Worm (Caenorhabditis elegans): Measurements from ENCODE around the gene cest-34.
A peak's percentile ranks its signal among the peaks of the same experiment; 100 is the strongest.

The cest-34 gene

ce11 chrV:6656451-6657115, 20.0 kb upstream of the cest-34 start, which contains the start of gene snb-1 (continued):
- no peak for TF ChIP-seq ZK546.5 (tag; optimal IDR thresholded peaks at IDR 0.05)
- TF ChIP-seq unc-62 (GFP tag; optimal IDR thresholded peaks at IDR 0.05 in 1 of 2), result peak in 1 of 2 experiments; percentile 95
- TF ChIP-seq unc-62 (tag; optimal IDR thresholded peaks at IDR 0.05), result no peak
- TF ChIP-seq dmd-9 (GFP tag; IDR thresholded peaks at IDR 0.05), result no peak
- TF ChIP-seq daf-16 (GFP tag; optimal IDR thresholded peaks at IDR 0.05), result no peak
- peak; percentile 44 for TF ChIP-seq daf-16 (tag; optimal IDR thresholded peaks at IDR 0.05)
- no peak for TF ChIP-seq Y105C5A.15 (GFP tag; IDR thresholded peaks at IDR 0.05)
- TF ChIP-seq ceh-28 (tag; optimal IDR thresholded peaks at IDR 0.05), result peak; percentile 79
- no peak for TF ChIP-seq jun-1 (tag; optimal IDR thresholded peaks at IDR 0.05)
- TF ChIP-seq mxl-3 (GFP tag; optimal IDR thresholded peaks at IDR 0.05), result peak; percentile 24
- peak; percentile 70 for TF ChIP-seq mes-2 (tag; optimal IDR thresholded peaks at IDR 0.05; ENCODE audit: poor library complexity, severe bottlenecking)
- peak; percentile 40 for TF ChIP-seq ama-1 (optimal IDR thresholded peaks at IDR 0.05)
- TF ChIP-seq spr-3 (GFP tag; optimal IDR thresholded peaks at IDR 0.05), result no peak
- peak; percentile 5 for TF ChIP-seq nhr-102 (tag; optimal IDR thresholded peaks at IDR 0.05)
- TF ChIP-seq gei-8 (GFP tag; optimal IDR thresholded peaks at IDR 0.05), result no peak
- TF ChIP-seq dmd-6 (GFP tag; IDR thresholded peaks at IDR 0.05), result peak; percentile 23; the same call in 1 of the 2 replicates
- no peak for TF ChIP-seq Y5F2A.4 (GFP tag; optimal IDR thresholded peaks at IDR 0.05)
- peak; percentile 13 for TF ChIP-seq dve-1 (tag; optimal IDR thresholded peaks at IDR 0.05; ENCODE audit: insufficient read depth)
- TF ChIP-seq sdz-12 (GFP tag; optimal IDR thresholded peaks at IDR 0.05), result no peak
- TF ChIP-seq ctbp-1 (GFP tag; IDR thresholded peaks at IDR 0.05), result no peak
- TF ChIP-seq spr-1 (tag; optimal IDR thresholded peaks at IDR 0.05), result no peak
- TF ChIP-seq nhr-25 (tag; optimal IDR thresholded peaks at IDR 0.05; ENCODE audit: borderline replicate concordance, insufficient read depth), result peak; percentile 74
- peak; percentile 26 for TF ChIP-seq rbr-2 (tag; optimal IDR thresholded peaks at IDR 0.05)
- TF ChIP-seq tag-97 (GFP tag; IDR thresholded peaks at IDR 0.05), result no peak
- TF ChIP-seq nhr-6 (tag; optimal IDR thresholded peaks at IDR 0.05), result peak; percentile 34
- TF ChIP-seq hif-1 (tag; optimal IDR thresholded peaks at IDR 0.05), result peak in 1 of 2 experiments; percentile 21
- TF ChIP-seq nhr-48 (tag; optimal IDR thresholded peaks at IDR 0.05), result peak; percentile 38
- peak; percentile 22 for TF ChIP-seq nhr-11 (tag; optimal IDR thresholded peaks at IDR 0.05)
- TF ChIP-seq ztf-11 (tag; optimal IDR thresholded peaks at IDR 0.05), result no peak
- TF ChIP-seq F37D6.2 (tag; optimal IDR thresholded peaks at IDR 0.05), result peak; percentile 11
- TF ChIP-seq ces-1 (GFP tag; optimal IDR thresholded peaks at IDR 0.05), result no peak
- no peak for TF ChIP-seq lin-29 (GFP tag; IDR thresholded peaks at IDR 0.05)
- peak in 1 of 2 experiments; percentile 34 for TF ChIP-seq mdl-1 (tag; optimal IDR thresholded peaks at IDR 0.05)
- TF ChIP-seq nhr-10 (tag; optimal IDR thresholded peaks at IDR 0.05), result no peak
- no peak for TF ChIP-seq nhr-77 (tag; optimal IDR thresholded peaks at IDR 0.05)

DNA sequence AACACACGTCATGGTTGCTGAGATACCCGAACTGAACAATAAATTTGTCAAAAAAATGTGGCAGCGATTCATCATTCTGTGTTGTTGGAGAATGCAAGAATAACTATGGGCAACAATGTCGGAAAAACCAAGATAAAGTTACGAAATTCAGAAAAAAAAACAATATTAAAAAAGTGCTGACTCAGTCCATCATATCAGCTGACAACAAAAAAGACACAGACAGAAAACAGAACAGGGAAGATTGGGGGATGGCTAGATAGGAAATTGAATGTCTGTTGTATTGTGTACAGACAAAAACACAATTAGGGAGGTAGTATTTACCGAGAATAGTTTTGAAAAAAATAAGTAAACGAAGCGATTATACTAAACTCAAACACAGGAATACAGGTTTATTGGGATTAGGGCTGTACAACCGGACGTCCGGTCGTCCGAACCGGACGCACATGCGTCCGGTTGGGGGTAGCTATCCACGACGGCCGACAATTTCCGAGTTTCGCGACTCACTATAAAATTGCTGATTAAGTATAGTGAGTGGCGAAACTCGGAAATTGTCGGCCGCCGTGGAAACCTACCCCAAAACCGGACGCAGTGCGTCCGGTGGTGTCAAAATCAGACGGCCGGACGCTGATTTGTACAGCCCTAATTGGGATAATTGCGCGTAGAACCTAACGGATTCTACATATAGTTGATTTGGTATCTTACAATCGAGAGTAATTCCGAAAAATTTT, 18.9 kb upstream of the cest-34 start:
- no peak for TF ChIP-seq nhr-76 (tag; optimal IDR thresholded peaks at IDR 0.05)
- TF ChIP-seq php-3 (GFP tag; IDR thresholded peaks at IDR 0.05), result no peak
- 0 out of 2 replicates have a peak, but pooled peaks have one; percentile 11 for TF ChIP-seq Y48G9A.11 (GFP tag; IDR thresholded peaks at IDR 0.05)
- no peak for TF ChIP-seq lin-38 (GFP tag; IDR thresholded peaks at IDR 0.05)
- no peak for TF ChIP-seq unc-39 (tag; optimal IDR thresholded peaks at IDR 0.05)
- TF ChIP-seq fos-1 (tag; optimal IDR thresholded peaks at IDR 0.05), result no peak
- TF ChIP-seq lin-15B (tag; optimal IDR thresholded peaks at IDR 0.05), result no peak
- TF ChIP-seq T20F7.1 (GFP tag; optimal IDR thresholded peaks at IDR 0.05), result peak; percentile 22
- TF ChIP-seq ZK546.5 (tag; optimal IDR thresholded peaks at IDR 0.05), result no peak
- TF ChIP-seq mep-1 (tag; optimal IDR thresholded peaks at IDR 0.05), result no peak
- no peak for TF ChIP-seq egl-27 (tag; optimal IDR thresholded peaks at IDR 0.05)
- no peak for TF ChIP-seq daf-8 (GFP tag; IDR thresholded peaks at IDR 0.05)
- no peak for TF ChIP-seq fkh-10 (GFP tag; optimal IDR thresholded peaks at IDR 0.05)
- no peak for TF ChIP-seq nhr-25 (tag; optimal IDR thresholded peaks at IDR 0.05; ENCODE audit: borderline replicate concordance, insufficient read depth)
- peak; percentile 22 for TF ChIP-seq nhr-28 (tag; optimal IDR thresholded peaks at IDR 0.05)
- no peak for TF ChIP-seq ceh-28 (tag; optimal IDR thresholded peaks at IDR 0.05)
- no peak for TF ChIP-seq arid-1 (GFP tag; conservative IDR thresholded peaks at IDR 0.05)
- no peak for TF ChIP-seq lir-3 (tag; optimal IDR thresholded peaks at IDR 0.05)
- no peak for TF ChIP-seq daf-12 (tag; optimal IDR thresholded peaks at IDR 0.05)
